Worm (Caenorhabditis elegans): ENCODE data around the gene srh-250.

- TF ChIP-seq flt-1 (GFP tag; IDR thresholded peaks at IDR 0.05) (no peak), ztf-29 (GFP tag; IDR thresholded peaks at IDR 0.05) (no peak), med-1 (GFP tag; optimal IDR thresholded peaks at IDR 0.05; ENCODE audit: insufficient read depth) (no peak)
Measured at ce11 chrII:3839562-3839961, 38.9 kb upstream of the srh-250 start, which contains the start of gene C17A2.4.
